Worm (Caenorhabditis elegans) whole organism, L2 larva: ENCODE measurements around the gene gfi-3.

ENCODE experiments used
- F13H6.1 ChIP-seq: sonication (generic microtip); optimal IDR thresholded peaks from 2 replicates; lab custom pipeline; 2016; ENCODE audit warnings: missing genetic modification characterization, missing compliant biosample characterization
- Y55F3AM.14 ChIP-seq: fragments of 200-800 bp; sonication (Bioruptor generic); optimal IDR thresholded peaks from 2 replicates; lab custom pipeline; 2018; ENCODE audit warnings: mild to moderate bottlenecking, missing genetic modification characterization, missing compliant biosample characterization
- ZK546.5 ChIP-seq: sonication (generic microtip); optimal IDR thresholded peaks from 2 replicates; lab custom pipeline; 2017; ENCODE audit warnings: missing biosample characterization, missing genetic modification characterization
- alr-1 ChIP-seq: fragments of 150-350 bp; optimal IDR thresholded peaks from 2 replicates; lab custom pipeline; 2014; ENCODE audit warnings: missing biosample characterization, missing genetic modification characterization
- aly-2 ChIP-seq: fragments of 150-350 bp; optimal IDR thresholded peaks from 2 replicates; lab custom pipeline; 2014; ENCODE audit warnings: missing biosample characterization, missing genetic modification characterization
- ama-1 ChIP-seq: fragments of 150-350 bp; optimal IDR thresholded peaks from 2 replicates; lab custom pipeline; 2018; ENCODE audit warnings: inconsistent platforms
- blmp-1 ChIP-seq: sonication (generic microtip); optimal IDR thresholded peaks from 2 replicates; lab custom pipeline; 2017; ENCODE audit warnings: missing genetic modification characterization, mild to moderate bottlenecking, missing compliant biosample characterization, antibody characterized with exemption, moderate library complexity; ENCODE audit not compliant: insufficient read depth
- ceh-16 ChIP-seq: fragments of 150-350 bp; optimal IDR thresholded peaks from 2 replicates; lab custom pipeline; 2014; ENCODE audit warnings: missing biosample characterization, missing genetic modification characterization
- ceh-82 ChIP-seq: fragments of 150-350 bp; optimal IDR thresholded peaks from 2 replicates; lab custom pipeline; 2014; ENCODE audit warnings: missing biosample characterization, missing genetic modification characterization
- crh-2 ChIP-seq: sonication (generic microtip); optimal IDR thresholded peaks from 2 replicates; lab custom pipeline; 2017; ENCODE audit warnings: missing biosample characterization, missing genetic modification characterization
- dmd-4 ChIP-seq: sonication (generic microtip); optimal IDR thresholded peaks from 2 replicates; lab custom pipeline; 2017; ENCODE audit warnings: missing biosample characterization, missing genetic modification characterization
- egl-27 ChIP-seq: sonication (generic microtip); optimal IDR thresholded peaks from 3 replicates; lab custom pipeline; 2017; ENCODE audit warnings: missing biosample characterization, missing genetic modification reagents, missing genetic modification characterization
- elt-1 ChIP-seq: fragments of 150-350 bp; optimal IDR thresholded peaks from 2 replicates; lab custom pipeline; 2014; ENCODE audit warnings: missing biosample characterization, missing genetic modification characterization
- elt-3 ChIP-seq: sonication (generic microtip); optimal IDR thresholded peaks from 2 replicates; lab custom pipeline; 2017; ENCODE audit warnings: missing biosample characterization, missing genetic modification characterization
- fos-1 ChIP-seq: fragments of 150-350 bp; optimal IDR thresholded peaks from 2 replicates; lab custom pipeline; 2014; ENCODE audit warnings: missing biosample characterization, missing genetic modification characterization
- gmeb-1 ChIP-seq: fragments of 150-350 bp; optimal IDR thresholded peaks from 2 replicates; lab custom pipeline; 2014; ENCODE audit warnings: missing biosample characterization, missing genetic modification characterization
- lin-11 ChIP-seq: fragments of 150-350 bp; sonication (generic microtip); optimal IDR thresholded peaks from 2 replicates; lab custom pipeline; 2014; ENCODE audit warnings: missing biosample characterization, missing genetic modification characterization, inconsistent platforms, mixed read lengths
- lin-39 ChIP-seq: fragments of 150-350 bp; optimal IDR thresholded peaks from 2 replicates; lab custom pipeline; 2014; ENCODE audit warnings: missing biosample characterization, missing genetic modification reagents, missing genetic modification characterization
- mdl-1 ChIP-seq, 2 experiments: fragments of 150-350 bp in 1 of 2; sonication (generic microtip) in 1 of 2; optimal IDR thresholded peaks; 2 replicates each; lab custom pipeline; 2017; ENCODE audit warnings: missing biosample characterization in 2 of 2, missing genetic modification characterization in 2 of 2
- nhr-10 ChIP-seq: sonication (generic microtip); optimal IDR thresholded peaks from 2 replicates; lab custom pipeline; 2017; ENCODE audit warnings: missing biosample characterization, missing genetic modification characterization
- nhr-12 ChIP-seq: fragments of 150-350 bp; optimal IDR thresholded peaks from 2 replicates; lab custom pipeline; 2014; ENCODE audit warnings: missing biosample characterization, missing genetic modification characterization
- nhr-129 ChIP-seq: fragments of 150-350 bp; optimal IDR thresholded peaks from 2 replicates; lab custom pipeline; 2014; ENCODE audit warnings: missing biosample characterization, missing genetic modification characterization
- nhr-21 ChIP-seq: fragments of 150-350 bp; optimal IDR thresholded peaks from 2 replicates; lab custom pipeline; 2014; ENCODE audit warnings: missing biosample characterization, missing genetic modification characterization
- nhr-23 ChIP-seq: fragments of 150-350 bp; optimal IDR thresholded peaks from 2 replicates; lab custom pipeline; 2014; ENCODE audit warnings: missing biosample characterization, missing genetic modification reagents, missing genetic modification characterization
- nhr-237 ChIP-seq: fragments of 150-350 bp; optimal IDR thresholded peaks from 2 replicates; lab custom pipeline; 2014; ENCODE audit warnings: missing biosample characterization, missing genetic modification characterization
- nhr-25 ChIP-seq: fragments of 150-350 bp; sonication (generic microtip); optimal IDR thresholded peaks from 3 replicates; lab custom pipeline; 2014; ENCODE audit warnings: missing biosample characterization, missing genetic modification characterization
- nhr-6 ChIP-seq: fragments of 150-350 bp; optimal IDR thresholded peaks from 2 replicates; lab custom pipeline; 2014; ENCODE audit warnings: missing biosample characterization, missing genetic modification characterization
- nhr-77 ChIP-seq: fragments of 150-350 bp; optimal IDR thresholded peaks from 2 replicates; lab custom pipeline; 2014; ENCODE audit warnings: missing biosample characterization, missing genetic modification characterization
- peb-1 ChIP-seq: fragments of 150-350 bp; optimal IDR thresholded peaks from 2 replicates; lab custom pipeline; 2014; ENCODE audit warnings: missing biosample characterization, missing genetic modification characterization
- sem-4 ChIP-seq: fragments of 150-350 bp; optimal IDR thresholded peaks from 2 replicates; lab custom pipeline; 2014; ENCODE audit warnings: missing biosample characterization, missing genetic modification reagents, missing genetic modification characterization
- skn-1 ChIP-seq: sonication (generic microtip); optimal IDR thresholded peaks from 2 replicates; lab custom pipeline; 2017; ENCODE audit warnings: missing biosample characterization, missing genetic modification characterization
- sma-3 ChIP-seq: sonication (generic microtip); optimal IDR thresholded peaks from 2 replicates; lab custom pipeline; 2016; ENCODE audit warnings: missing genetic modification reagents, missing genetic modification characterization, missing compliant biosample characterization
- sma-9 ChIP-seq, 2 experiments: fragments of 150-350 bp in 1 of 2; sonication (generic microtip) in 1 of 2; optimal IDR thresholded peaks; 2 replicates each; lab custom pipeline; 2014 to 2016; ENCODE audit warnings: missing genetic modification characterization in 2 of 2, mild to moderate bottlenecking in 1 of 2, missing biosample characterization in 1 of 2, missing compliant biosample characterization in 1 of 2, missing genetic modification reagents in 1 of 2, moderate library complexity in 1 of 2
- unc-39 ChIP-seq: fragments of 150-350 bp; optimal IDR thresholded peaks from 2 replicates; lab custom pipeline; 2014; ENCODE audit warnings: missing biosample characterization, missing genetic modification characterization
- unc-55 ChIP-seq: fragments of 150-350 bp; sonication (generic microtip); optimal IDR thresholded peaks from 3 replicates; lab custom pipeline; 2014; ENCODE audit warnings: missing biosample characterization, missing genetic modification reagents, missing genetic modification characterization
- unc-62 ChIP-seq: fragments of 150-350 bp; optimal IDR thresholded peaks from 2 replicates; lab custom pipeline; 2014; ENCODE audit warnings: missing biosample characterization, missing genetic modification reagents, missing genetic modification characterization
- zag-1 ChIP-seq: fragments of 150-350 bp; optimal IDR thresholded peaks from 2 replicates; lab custom pipeline; 2014; ENCODE audit warnings: missing biosample characterization, missing genetic modification characterization
- ztf-1 ChIP-seq: fragments of 200-800 bp; sonication (Bioruptor generic); conservative IDR thresholded peaks from 2 replicates; pipeline ENCODE4 v1.3.6; 2022; ENCODE audit warnings: missing genetic modification characterization, missing compliant biosample characterization
- ztf-11 ChIP-seq: sonication (generic microtip); optimal IDR thresholded peaks from 2 replicates; lab custom pipeline; 2017; ENCODE audit warnings: missing biosample characterization, missing genetic modification characterization
- ztf-4 ChIP-seq: fragments of 150-350 bp; optimal IDR thresholded peaks from 2 replicates; lab custom pipeline; 2014; ENCODE audit warnings: missing biosample characterization, missing genetic modification characterization

The gfi-3 gene

ce11 chrX:14466532-14466931 is 13.8 kb upstream of the gfi-3 start, which contains the start of gene M163.21:
TSS of gene M163.21 (plus strand) at chrX:14466832.
- no peak for TF ChIP-seq nhr-21 (tag; lab: Kevin White, UChicago)
- TF ChIP-seq sem-4, result no peak
- TF ChIP-seq ztf-1 (GFP tag; lab: Robert Waterston, UW), result no peak
- no peak for TF ChIP-seq lin-39 (tag; lab: Kevin White, UChicago)
- no peak for TF ChIP-seq ceh-16 (tag; lab: Kevin White, UChicago)
- no peak for TF ChIP-seq nhr-12 (tag; lab: Kevin White, UChicago)
- TF ChIP-seq F13H6.1 (tag; lab: Kevin White, UChicago), result no peak
- no peak for TF ChIP-seq egl-27 (tag; lab: Kevin White, UChicago)
- TF ChIP-seq ztf-4 (tag; lab: Kevin White, UChicago), result no peak
- TF ChIP-seq blmp-1 (tag; lab: Kevin White, UChicago), result no peak
- no peak for TF ChIP-seq ceh-82 (tag; lab: Kevin White, UChicago)
- TF ChIP-seq ama-1 (lab: Kevin White, UChicago), result no peak
- TF ChIP-seq fos-1, result no peak

- TF ChIP-seq egl-27 (tag; lab: Kevin White, UChicago), result no peak
- no peak for TF ChIP-seq ama-1 (lab: Kevin White, UChicago)
These were observed 11.1 kb upstream of the gfi-3 start, which contains the start of gene M163.9 for ce11 chrX:14469284-14469683. TSS of gene M163.9 (plus strand) at chrX:14469584.

DNA sequence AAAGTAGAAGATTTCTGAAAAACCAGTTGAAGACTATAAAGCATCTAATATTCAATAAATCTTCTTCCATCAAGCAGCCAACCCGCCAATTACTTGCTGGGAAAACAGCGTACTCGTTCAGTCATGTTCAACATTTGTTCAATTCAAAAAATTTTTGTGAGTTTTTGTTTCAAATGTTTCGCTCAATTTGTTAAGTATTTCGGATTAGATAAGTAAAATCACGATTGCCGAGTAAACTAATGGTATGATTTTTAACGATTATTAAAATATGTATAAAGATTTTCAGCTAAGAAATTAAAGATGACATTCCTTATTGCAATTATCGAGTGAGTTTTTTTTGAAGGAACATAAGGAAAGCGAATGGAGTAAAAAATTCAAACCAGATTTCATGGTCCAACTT is 9.7 kb upstream of the gfi-3 start, which contains the start of gene M163.10:
TSS of gene M163.10 (plus strand) at position 301 of the 400 bp plus-strand sequence.
- TF ChIP-seq lin-39 (tag; lab: Kevin White, UChicago) (no peak), sma-3 (GFP tag; lab: Kevin White, UChicago) (no peak), nhr-10 (tag; lab: Kevin White, UChicago) (no peak), ztf-4 (tag; lab: Kevin White, UChicago) (no peak), alr-1 (tag; lab: Kevin White, UChicago) (no peak)

ce11 chrX:14473740-14474139 is 6.6 kb upstream of the gfi-3 start, which contains the start of gene M163.5:
TSS of gene M163.5 (plus strand) at chrX:14474040.
- no peak for TF ChIP-seq lin-39 (tag; lab: Kevin White, UChicago)
- TF ChIP-seq nhr-77, result no peak
- TF ChIP-seq peb-1 (tag; lab: Kevin White, UChicago), result no peak
- TF ChIP-seq nhr-10 (tag; lab: Kevin White, UChicago), result no peak
- no peak for TF ChIP-seq unc-55
- no peak for TF ChIP-seq nhr-6 (tag; lab: Kevin White, UChicago)
- TF ChIP-seq crh-2 (tag; lab: Kevin White, UChicago), result no peak
- no peak for TF ChIP-seq unc-62 (GFP tag; lab: Kevin White, UChicago)
- TF ChIP-seq ama-1 (lab: Kevin White, UChicago), result no peak
- TF ChIP-seq ZK546.5 (tag; lab: Kevin White, UChicago), result no peak
- no peak for TF ChIP-seq gmeb-1 (tag; lab: Kevin White, UChicago)
- TF ChIP-seq ztf-4 (tag; lab: Kevin White, UChicago), result no peak
- TF ChIP-seq aly-2 (tag; lab: Kevin White, UChicago), result no peak

- TF ChIP-seq ztf-4 (tag; lab: Kevin White, UChicago), result no peak
- TF ChIP-seq unc-62 (GFP tag; lab: Kevin White, UChicago), result no peak
- TF ChIP-seq sma-9 (GFP tag; optimal IDR thresholded peaks at IDR 0.05; lab: Kevin White, UChicago), result peak; percentile 75
- TF ChIP-seq sma-9 (tag; optimal IDR thresholded peaks at IDR 0.05; lab: Kevin White, UChicago), result no peak
- TF ChIP-seq Y55F3AM.14 (GFP tag; lab: Kevin White, UChicago), result no peak
- TF ChIP-seq ztf-11 (tag; lab: Kevin White, UChicago), result no peak
- TF ChIP-seq nhr-129 (tag; lab: Kevin White, UChicago), result peak; percentile 100
- peak; percentile 53 for TF ChIP-seq nhr-21 (tag; lab: Kevin White, UChicago)
- TF ChIP-seq lin-11 (tag; lab: Kevin White, UChicago), result no peak
- TF ChIP-seq skn-1, result no peak
- TF ChIP-seq gmeb-1 (tag; lab: Kevin White, UChicago), result peak; percentile 59
- no peak for TF ChIP-seq nhr-6 (tag; lab: Kevin White, UChicago)
- no peak for TF ChIP-seq unc-55
- TF ChIP-seq elt-3 (tag; lab: Kevin White, UChicago), result no peak
- no peak for TF ChIP-seq peb-1 (tag; lab: Kevin White, UChicago)
- TF ChIP-seq ZK546.5 (tag; lab: Kevin White, UChicago), result no peak
- no peak for TF ChIP-seq nhr-25 (tag; lab: Kevin White, UChicago)
- no peak for TF ChIP-seq ceh-82 (tag; lab: Kevin White, UChicago)
- no peak for TF ChIP-seq nhr-12 (tag; lab: Kevin White, UChicago)
- no peak for TF ChIP-seq blmp-1 (tag; lab: Kevin White, UChicago)
- no peak for TF ChIP-seq ceh-16 (tag; lab: Kevin White, UChicago)
- TF ChIP-seq unc-39, result no peak
- no peak for TF ChIP-seq ztf-1 (GFP tag; lab: Robert Waterston, UW)
- TF ChIP-seq nhr-23 (tag; lab: Kevin White, UChicago), result no peak
- TF ChIP-seq nhr-237 (tag; lab: Kevin White, UChicago), result no peak
- TF ChIP-seq mdl-1 (tag; optimal IDR thresholded peaks at IDR 0.05; lab: Kevin White, UChicago), result no peak
- TF ChIP-seq sma-3 (GFP tag; lab: Kevin White, UChicago), result peak; percentile 89
- no peak for TF ChIP-seq dmd-4 (tag; lab: Kevin White, UChicago)
- no peak for TF ChIP-seq elt-1 (tag; lab: Kevin White, UChicago)
- peak; percentile 41 for TF ChIP-seq nhr-10 (tag; lab: Kevin White, UChicago)
- TF ChIP-seq zag-1 (tag; lab: Kevin White, UChicago), result no peak
- TF ChIP-seq nhr-77, result no peak
These were observed 3.6 kb upstream of the gfi-3 start for ce11 chrX:14476625-14477257.
